Worm (Caenorhabditis elegans) whole organism, young adult: Measurements from ENCODE around the gene clec-144.

Experiments used
- B0336.3 ChIP-seq: fragments of 200-800 bp; sonication (Bioruptor generic); IDR thresholded peaks from 2 replicates; pipeline ENCODE4 v1.3.6; 2022; ENCODE audit warnings: missing genetic modification characterization, missing compliant biosample characterization
- F22D6.2 ChIP-seq: sonication (generic microtip); optimal IDR thresholded peaks from 2 replicates; lab custom pipeline; 2016; ENCODE audit warnings: mild to moderate bottlenecking, missing genetic modification characterization, missing compliant biosample characterization
- F57C9.4 ChIP-seq: sonication (generic microtip); optimal IDR thresholded peaks from 2 replicates; lab custom pipeline; 2017; ENCODE audit warnings: mild to moderate bottlenecking, missing genetic modification characterization, missing compliant biosample characterization
- K11D2.4 ChIP-seq: fragments of 200-800 bp; sonication (Bioruptor generic); IDR thresholded peaks from 2 replicates; pipeline ENCODE4 v1.3.6; 2022; ENCODE audit warnings: missing genetic modification reagents, missing genetic modification characterization, missing compliant biosample characterization
- K12H6.12 ChIP-seq: fragments of 200-800 bp; sonication (Bioruptor generic); optimal IDR thresholded peaks from 2 replicates; lab custom pipeline; 2018; ENCODE audit warnings: mild to moderate bottlenecking, missing genetic modification characterization, missing compliant biosample characterization
- T07F8.4 ChIP-seq: sonication (generic microtip); optimal IDR thresholded peaks from 2 replicates; lab custom pipeline; 2016; ENCODE audit warnings: mild to moderate bottlenecking, missing genetic modification characterization, moderate library complexity, missing compliant biosample characterization
- Y53G8AR.9 ChIP-seq: fragments of 200-800 bp; sonication (Bioruptor generic); conservative IDR thresholded peaks from 2 replicates; pipeline ENCODE4 v1.3.6; 2022; ENCODE audit warnings: missing genetic modification reagents, missing genetic modification characterization, missing compliant biosample characterization
- ZK185.1 ChIP-seq: sonication (generic microtip); optimal IDR thresholded peaks from 2 replicates; lab custom pipeline; 2016; ENCODE audit warnings: mild to moderate bottlenecking, missing genetic modification characterization, missing compliant biosample characterization; ENCODE audit not compliant: poor library complexity, severe bottlenecking
- ama-1 ChIP-seq, 3 experiments: fragments of 150-350 bp in 1 of 3; sonication (generic microtip) in 2 of 3; optimal IDR thresholded peaks; 2 replicates each; lab custom pipeline; 2014 to 2018; ENCODE audit warnings: missing biosample characterization in 2 of 3, missing genetic modification characterization in 2 of 3, missing genetic modification reagents in 2 of 3
- aptf-3 ChIP-seq: fragments of 200-800 bp; sonication (Bioruptor generic); IDR thresholded peaks from 2 replicates; pipeline ENCODE4 v1.3.6; 2022; ENCODE audit warnings: missing genetic modification characterization, missing compliant biosample characterization
- athp-1 ChIP-seq: sonication (generic microtip); optimal IDR thresholded peaks from 2 replicates; lab custom pipeline; 2017; ENCODE audit warnings: mild to moderate bottlenecking, missing genetic modification characterization, missing compliant biosample characterization
- attf-5 ChIP-seq: fragments of 200-800 bp; sonication (Bioruptor generic); optimal IDR thresholded peaks from 2 replicates; lab custom pipeline; 2018; ENCODE audit warnings: mild to moderate bottlenecking, missing genetic modification characterization, missing compliant biosample characterization
- cebp-1 ChIP-seq, 2 experiments: fragments of 200-800 bp in 1 of 2; sonication (Bioruptor generic) in 1 of 2; sonication (generic microtip) in 1 of 2; IDR thresholded peaks in 1 of 2; optimal IDR thresholded peaks in 1 of 2; 2 replicates each; pipeline versions ENCODE4 v1.3.6 to Lab custom; 2017 to 2022; ENCODE audit warnings: missing compliant biosample characterization in 2 of 2, missing genetic modification characterization in 2 of 2, mild to moderate bottlenecking in 1 of 2, missing genetic modification reagents in 1 of 2, moderate library complexity in 1 of 2
- ceh-27 ChIP-seq: fragments of 200-800 bp; sonication (Bioruptor generic); optimal IDR thresholded peaks from 2 replicates; lab custom pipeline; 2018; ENCODE audit warnings: mild to moderate bottlenecking, missing genetic modification characterization, moderate library complexity, missing compliant biosample characterization
- ceh-91 ChIP-seq: fragments of 200-800 bp; sonication (Bioruptor generic); IDR thresholded peaks from 2 replicates; pipeline ENCODE4 v1.3.6; 2022; ENCODE audit warnings: missing genetic modification reagents, missing genetic modification characterization, missing compliant biosample characterization
- chd-7 ChIP-seq: sonication (generic microtip); optimal IDR thresholded peaks from 2 replicates; lab custom pipeline; 2016; ENCODE audit warnings: mild to moderate bottlenecking, missing genetic modification characterization, moderate library complexity, missing compliant biosample characterization
- dox-1 ChIP-seq: fragments of 200-800 bp; sonication (Bioruptor generic); IDR thresholded peaks from 2 replicates; pipeline ENCODE4 v1.3.6; 2022; ENCODE audit warnings: missing genetic modification reagents, missing genetic modification characterization, missing compliant biosample characterization
- dpff-1 ChIP-seq: sonication (generic microtip); optimal IDR thresholded peaks from 2 replicates; lab custom pipeline; 2017; ENCODE audit warnings: mild to moderate bottlenecking, missing genetic modification characterization, missing compliant biosample characterization
- egrh-3 ChIP-seq: fragments of 200-800 bp; sonication (Bioruptor generic); IDR thresholded peaks from 2 replicates; pipeline ENCODE4 v1.3.6; 2022; ENCODE audit warnings: missing genetic modification reagents, missing genetic modification characterization, missing compliant biosample characterization
- let-607 ChIP-seq, 2 experiments: fragments of 200-800 bp in 1 of 2; sonication (Bioruptor generic) in 1 of 2; sonication (generic microtip) in 1 of 2; optimal IDR thresholded peaks; 2 replicates each; lab custom pipeline; 2016 to 2018; ENCODE audit warnings: mild to moderate bottlenecking in 2 of 2, missing compliant biosample characterization in 2 of 2, missing genetic modification characterization in 2 of 2, moderate library complexity in 2 of 2, missing genotype in 1 of 2
- madf-6 ChIP-seq: fragments of 200-800 bp; sonication (Bioruptor generic); IDR thresholded peaks from 2 replicates; pipeline ENCODE4 v1.3.6; 2022; ENCODE audit warnings: missing genetic modification reagents, missing genetic modification characterization, missing compliant biosample characterization
- madf-8 ChIP-seq: fragments of 200-800 bp; sonication (Bioruptor generic); conservative IDR thresholded peaks from 2 replicates; pipeline ENCODE4 v1.3.6; 2022; ENCODE audit warnings: missing genetic modification reagents, missing genetic modification characterization, missing compliant biosample characterization
- mxl-1 ChIP-seq: sonication (generic microtip); optimal IDR thresholded peaks from 2 replicates; lab custom pipeline; 2016; ENCODE audit warnings: missing genetic modification characterization, missing compliant biosample characterization
- nfya-1 ChIP-seq: sonication (generic microtip); optimal IDR thresholded peaks from 2 replicates; lab custom pipeline; 2017; ENCODE audit warnings: antibody characterized with exemption, missing compliant biosample characterization, missing genetic modification characterization, borderline replicate concordance; ENCODE audit not compliant: insufficient read depth
- nhr-179 ChIP-seq: sonication (generic microtip); optimal IDR thresholded peaks from 2 replicates; lab custom pipeline; 2016; ENCODE audit warnings: mild to moderate bottlenecking, missing genetic modification characterization, missing compliant biosample characterization
- nhr-27 ChIP-seq: fragments of 200-800 bp; sonication (Bioruptor generic); optimal IDR thresholded peaks from 2 replicates; lab custom pipeline; 2018; ENCODE audit warnings: mild to moderate bottlenecking, missing genetic modification characterization, moderate library complexity, missing compliant biosample characterization
- nhr-90 ChIP-seq: sonication (generic microtip); optimal IDR thresholded peaks from 2 replicates; lab custom pipeline; 2016; ENCODE audit warnings: missing genotype, mild to moderate bottlenecking, missing genetic modification characterization, missing compliant biosample characterization
- rpc-1 ChIP-seq, 2 experiments: fragments of 150-350 bp in 1 of 2; sonication (generic microtip) in 1 of 2; optimal IDR thresholded peaks; 2 replicates each; lab custom pipeline; 2014 to 2018; ENCODE audit warnings: missing biosample characterization in 1 of 2, missing genetic modification characterization in 1 of 2, missing genetic modification reagents in 1 of 2, missing genotype in 1 of 2
- sea-2 ChIP-seq: fragments of 200-800 bp; sonication (Bioruptor generic); IDR thresholded peaks from 2 replicates; pipeline ENCODE4 v1.3.6; 2022; ENCODE audit warnings: missing genetic modification characterization, missing compliant biosample characterization
- snpc-1.1 ChIP-seq: sonication (generic microtip); optimal IDR thresholded peaks from 2 replicates; lab custom pipeline; 2017; ENCODE audit warnings: missing genetic modification characterization, mild to moderate bottlenecking, missing compliant biosample characterization, antibody characterized with exemption, moderate library complexity, missing genotype, missing genetic modification reagents; ENCODE audit not compliant: insufficient read depth
- snpc-1.3 ChIP-seq: sonication (generic microtip); optimal IDR thresholded peaks from 2 replicates; lab custom pipeline; 2017; ENCODE audit warnings: missing genetic modification characterization, mild to moderate bottlenecking, missing compliant biosample characterization, antibody characterized with exemption, moderate library complexity, missing genotype, missing genetic modification reagents; ENCODE audit not compliant: insufficient read depth
- snpc-3.4 ChIP-seq: sonication (generic microtip); optimal IDR thresholded peaks from 2 replicates; lab custom pipeline; 2017; ENCODE audit warnings: missing genetic modification characterization, mild to moderate bottlenecking, missing compliant biosample characterization, antibody characterized with exemption, moderate library complexity, missing genotype, missing genetic modification reagents
- somi-1 ChIP-seq: fragments of 200-800 bp; sonication (Bioruptor generic); optimal IDR thresholded peaks from 2 replicates; lab custom pipeline; 2018; ENCODE audit warnings: mild to moderate bottlenecking, missing genetic modification characterization, missing compliant biosample characterization
- tbp1 ChIP-seq: fragments of 200-800 bp; sonication (Bioruptor generic); optimal IDR thresholded peaks from 2 replicates; lab custom pipeline; 2018; ENCODE audit warnings: mild to moderate bottlenecking, missing genetic modification characterization, missing compliant biosample characterization
- xnd-1 ChIP-seq: sonication (generic microtip); optimal IDR thresholded peaks from 2 replicates; lab custom pipeline; 2016; ENCODE audit warnings: missing genotype, missing genetic modification reagents, missing genetic modification characterization, missing compliant biosample characterization
- zim-3 ChIP-seq: sonication (generic microtip); optimal IDR thresholded peaks from 2 replicates; lab custom pipeline; 2017; ENCODE audit warnings: mild to moderate bottlenecking, missing genetic modification characterization, moderate library complexity, missing compliant biosample characterization
- ztf-22 ChIP-seq: fragments of 200-800 bp; sonication (Bioruptor generic); optimal IDR thresholded peaks from 2 replicates; lab custom pipeline; 2018; ENCODE audit warnings: mild to moderate bottlenecking, missing genetic modification characterization, moderate library complexity, missing compliant biosample characterization
- ztf-28 ChIP-seq: fragments of 200-800 bp; sonication (Bioruptor generic); IDR thresholded peaks from 2 replicates; pipeline ENCODE4 v1.3.6; 2022; ENCODE audit warnings: missing genetic modification reagents, missing genetic modification characterization, missing compliant biosample characterization

clec-144 gene

DNA sequence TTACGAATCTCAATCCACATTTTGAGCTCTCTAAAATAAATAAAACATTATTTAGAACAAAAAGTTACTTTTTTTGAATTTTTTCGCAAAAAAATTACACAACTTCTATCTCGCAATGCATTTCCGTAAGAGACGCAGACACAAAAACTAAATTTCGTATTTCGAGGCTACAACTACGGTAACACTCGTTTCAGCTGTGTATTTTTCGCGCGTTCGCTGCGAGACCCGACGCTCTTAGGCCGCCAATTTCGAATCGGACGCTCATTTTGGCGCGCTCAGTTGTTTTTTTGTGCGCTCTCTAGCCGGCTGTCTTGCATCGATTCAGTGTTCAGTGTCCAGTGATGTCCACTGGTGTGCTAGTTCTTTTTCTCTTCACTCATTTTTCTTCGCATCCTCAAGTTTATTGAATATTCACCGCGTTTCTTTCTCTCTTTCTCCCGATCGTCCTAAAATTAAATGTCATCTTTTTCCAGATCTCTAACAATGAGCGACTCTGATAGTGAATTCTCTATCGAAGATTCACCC is 42.4 kb upstream of the clec-144 start, which contains the start of the genes npp-3 and top-2 (continued):
- peak; percentile 96 for TF ChIP-seq dox-1 (GFP tag; lab: Robert Waterston, UW)
- peak; percentile 99 for TF ChIP-seq madf-6
- peak; percentile 70 for TF ChIP-seq somi-1 (GFP tag; lab: Kevin White, UChicago)
- TF ChIP-seq zim-3 (tag; lab: Kevin White, UChicago): no peak
- peak; percentile 69; the same call in 1 of the 2 replicates for TF ChIP-seq cebp-1 (GFP tag; IDR thresholded peaks at IDR 0.05; lab: Robert Waterston, UW)
- peak; percentile 88 for TF ChIP-seq cebp-1 (tag; optimal IDR thresholded peaks at IDR 0.05; lab: Kevin White, UChicago)
- TF ChIP-seq ztf-22 (GFP tag; lab: Kevin White, UChicago): no peak
- TF ChIP-seq snpc-3.4 (tag; lab: Kevin White, UChicago): peak; percentile 95
- no peak for TF ChIP-seq F22D6.2 (tag; lab: Kevin White, UChicago)
- TF ChIP-seq ama-1 (optimal IDR thresholded peaks at IDR 0.05; lab: Kevin White, UChicago): no peak
- no peak for TF ChIP-seq ama-1 (GFP tag; optimal IDR thresholded peaks at IDR 0.05; lab: Kevin White, UChicago)
- peak; percentile 39 for TF ChIP-seq snpc-1.1 (tag; lab: Kevin White, UChicago)
- TF ChIP-seq xnd-1 (tag; lab: Kevin White, UChicago): peak; percentile 95
- peak; percentile 74 for TF ChIP-seq tbp1 (GFP tag; lab: Kevin White, UChicago)
- peak; percentile 98 for TF ChIP-seq ceh-91 (GFP tag; lab: Robert Waterston, UW)
- TF ChIP-seq let-607 (tag; optimal IDR thresholded peaks at IDR 0.05; lab: Kevin White, UChicago): peak; percentile 13 to 67
- no peak for TF ChIP-seq nhr-27 (tag; lab: Kevin White, UChicago)
- TF ChIP-seq sea-2 (GFP tag; lab: Robert Waterston, UW): no peak
- peak; percentile 76 for TF ChIP-seq K11D2.4
- TF ChIP-seq nhr-90 (tag; lab: Kevin White, UChicago): no peak
- TF ChIP-seq T07F8.4 (tag; lab: Kevin White, UChicago): no peak
- peak; percentile 88 for TF ChIP-seq snpc-1.3 (tag; lab: Kevin White, UChicago)
- peak; percentile 85 for TF ChIP-seq ztf-28 (GFP tag; lab: Robert Waterston, UW)
- peak; percentile 35 for TF ChIP-seq chd-7 (tag; lab: Kevin White, UChicago)
- TF ChIP-seq nfya-1 (tag; lab: Kevin White, UChicago): no peak
- peak; percentile 95 for TF ChIP-seq athp-1 (tag; lab: Kevin White, UChicago)
- peak; percentile 17 for TF ChIP-seq rpc-1 (optimal IDR thresholded peaks at IDR 0.05; lab: Kevin White, UChicago)
- no peak for TF ChIP-seq rpc-1 (tag; optimal IDR thresholded peaks at IDR 0.05; lab: Kevin White, UChicago)
- TF ChIP-seq dpff-1 (tag; lab: Kevin White, UChicago): no peak
- peak; percentile 94 for TF ChIP-seq ceh-27 (GFP tag; lab: Kevin White, UChicago)
- no peak for TF ChIP-seq nhr-179 (tag; lab: Kevin White, UChicago)
- TF ChIP-seq F57C9.4 (tag; lab: Kevin White, UChicago): no peak
- peak; percentile 97 for TF ChIP-seq attf-5 (GFP tag; lab: Kevin White, UChicago)
- 0 out of 2 replicates have a peak, but pooled peaks have one; percentile 36 for TF ChIP-seq egrh-3 (GFP tag; lab: Robert Waterston, UW)
- no peak for TF ChIP-seq ZK185.1 (tag; lab: Kevin White, UChicago)
- no peak for TF ChIP-seq mxl-1 (tag; lab: Kevin White, UChicago)
- TF ChIP-seq madf-8: peak; percentile 95
- peak; percentile 84 for TF ChIP-seq K12H6.12 (tag; lab: Kevin White, UChicago)
- peak; percentile 96 for TF ChIP-seq B0336.3 (GFP tag; lab: Robert Waterston, UW)
- TF ChIP-seq aptf-3 (GFP tag; lab: Robert Waterston, UW): no peak
- peak; percentile 83 for TF ChIP-seq Y53G8AR.9 (GFP tag; lab: Robert Waterston, UW)
- TF ChIP-seq, all 124 proteins: peak for 76
